Fruit fly (Drosophila melanogaster): ENCODE data around the gene rsh.

rsh gene

DNA sequence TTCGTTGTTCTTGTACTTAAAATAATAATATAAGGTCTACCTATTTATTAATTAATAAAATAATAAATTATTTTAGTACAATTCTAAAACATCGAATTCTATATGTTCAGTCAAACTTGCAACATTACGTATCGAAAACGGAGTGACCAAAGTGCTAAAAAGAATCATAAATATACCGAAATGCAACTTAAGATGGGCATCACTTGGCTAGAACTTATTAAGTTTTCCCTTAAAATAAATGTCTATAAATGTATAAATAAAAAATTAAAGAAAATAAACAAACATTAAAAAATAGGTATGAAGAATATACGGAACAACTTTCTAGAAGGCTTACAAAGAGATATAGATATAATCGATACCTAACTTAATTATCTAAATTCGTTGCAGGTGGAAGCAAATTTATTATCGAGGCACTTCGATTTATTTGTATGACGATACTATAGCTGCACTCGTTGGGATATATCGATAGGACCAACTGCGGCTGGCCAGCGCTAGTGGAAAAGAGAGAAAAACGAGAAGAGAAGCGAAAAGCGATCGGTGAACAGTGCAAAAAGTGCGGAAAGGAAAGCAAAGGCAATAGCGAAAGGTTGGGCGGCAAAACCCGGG, 102.3 kb downstream of the rsh start, which contains the start of gene lic (continued):
- TF ChIP-seq Gug (GFP tag; IDR thresholded peaks at IDR 0.05): no peak
- no peak for TF ChIP-seq CG15479 (GFP tag; optimal IDR thresholded peaks at IDR 0.05)
- TF ChIP-seq CG13775 (GFP tag; optimal IDR thresholded peaks at IDR 0.05): no peak
- no peak for TF ChIP-seq bab2 (GFP tag; optimal IDR thresholded peaks at IDR 0.05)
- TF ChIP-seq sug (tag; optimal IDR thresholded peaks at IDR 0.05): no peak
- peak; percentile 86 for TF ChIP-seq Dref (GFP tag; IDR thresholded peaks at IDR 0.05)
- TF ChIP-seq stwl (tag; optimal IDR thresholded peaks at IDR 0.05): peak; percentile 98
- no peak for TF ChIP-seq CG12659 (GFP tag; optimal IDR thresholded peaks at IDR 0.05)
- TF ChIP-seq CG15269 (tag; optimal IDR thresholded peaks at IDR 0.05): no peak
- TF ChIP-seq sr (GFP tag; IDR thresholded peaks at IDR 0.05): no peak
- no peak for TF ChIP-seq CG34422 (GFP tag; IDR thresholded peaks at IDR 0.05)
- peak; percentile 63 for TF ChIP-seq Doc3 (GFP tag; IDR thresholded peaks at IDR 0.05; ENCODE audit: partially characterized antibody)
- TF ChIP-seq Hr78 (GFP tag; optimal IDR thresholded peaks at IDR 0.05): no peak
- no peak for TF ChIP-seq Tbp (GFP tag; optimal IDR thresholded peaks at IDR 0.05)
- TF ChIP-seq Six4 (GFP tag; optimal IDR thresholded peaks at IDR 0.05): no peak
- TF ChIP-seq HLH3B (GFP tag; IDR thresholded peaks at IDR 0.05): no peak
- TF ChIP-seq CG9932 (GFP tag; IDR thresholded peaks at IDR 0.05): no peak
- peak; percentile 89 for TF ChIP-seq bbx (GFP tag; IDR thresholded peaks at IDR 0.05; ENCODE audit: partially characterized antibody)
- no peak for TF ChIP-seq Dek (tag; optimal IDR thresholded peaks at IDR 0.05)
- TF ChIP-seq dysf (GFP tag; IDR thresholded peaks at IDR 0.05): no peak
- TF ChIP-seq Dfd (GFP tag; optimal IDR thresholded peaks at IDR 0.05): no peak
- peak; percentile 64 for TF ChIP-seq hbn (GFP tag; IDR thresholded peaks at IDR 0.05; ENCODE audit: partially characterized antibody)
- TF ChIP-seq Rfx (GFP tag; IDR thresholded peaks at IDR 0.05): no peak
- TF ChIP-seq CG4328 (GFP tag; optimal IDR thresholded peaks at IDR 0.05): no peak
- peak; percentile 82 for TF ChIP-seq CG34224 (GFP tag; IDR thresholded peaks at IDR 0.05; ENCODE audit: partially characterized antibody)
- TF ChIP-seq toy (GFP tag; IDR thresholded peaks at IDR 0.05): no peak
- no peak for TF ChIP-seq CG12942 (GFP tag; optimal IDR thresholded peaks at IDR 0.05)
- TF ChIP-seq jigr1 (GFP tag; IDR thresholded peaks at IDR 0.05): no peak
- TF ChIP-seq CG9876 (GFP tag; optimal IDR thresholded peaks at IDR 0.05): no peak
- TF ChIP-seq CTCF (GFP tag; optimal IDR thresholded peaks at IDR 0.05): no peak
- no peak for TF ChIP-seq CG13123 (GFP tag; optimal IDR thresholded peaks at IDR 0.05)
- TF ChIP-seq Sry-δ (GFP tag; optimal IDR thresholded peaks at IDR 0.05): peak; percentile 81
- TF ChIP-seq p53 (GFP tag; optimal IDR thresholded peaks at IDR 0.05): no peak
- TF ChIP-seq CG17328 (GFP tag; IDR thresholded peaks at IDR 0.05): no peak
- no peak for TF ChIP-seq CG14441 (GFP tag; IDR thresholded peaks at IDR 0.05)
- no peak for TF ChIP-seq CG6854 (GFP tag; optimal IDR thresholded peaks at IDR 0.05)
- peak; percentile 35; the same call in 1 of the 2 replicates for TF ChIP-seq CG6272 (GFP tag; IDR thresholded peaks at IDR 0.05)
- TF ChIP-seq mam (GFP tag; optimal IDR thresholded peaks at IDR 0.05): no peak
- no peak for TF ChIP-seq Dip2 (GFP tag; IDR thresholded peaks at IDR 0.05)
- TF ChIP-seq CG7745 (tag; optimal IDR thresholded peaks at IDR 0.05): no peak
- TF ChIP-seq CG12236 (GFP tag; optimal IDR thresholded peaks at IDR 0.05): no peak
- peak; percentile 82 for TF ChIP-seq tna (GFP tag; IDR thresholded peaks at IDR 0.05; ENCODE audit: partially characterized antibody)
- no peak for TF ChIP-seq gro (GFP tag; optimal IDR thresholded peaks at IDR 0.05)
- TF ChIP-seq fru (optimal IDR thresholded peaks at IDR 0.05): no peak
- TF ChIP-seq CG31365 (tag; optimal IDR thresholded peaks at IDR 0.05): no peak
- TF ChIP-seq so (GFP tag; IDR thresholded peaks at IDR 0.05): no peak
- no peak for TF ChIP-seq wek (GFP tag; optimal IDR thresholded peaks at IDR 0.05)
- no peak for TF ChIP-seq CG32532 (GFP tag; IDR thresholded peaks at IDR 0.05)
- TF ChIP-seq CG7357 (GFP tag; IDR thresholded peaks at IDR 0.05): no peak
- TF ChIP-seq MTF-1 (GFP tag; optimal IDR thresholded peaks at IDR 0.05; ENCODE audit: borderline replicate concordance): no peak
- no peak for TF ChIP-seq CG16815 (GFP tag; optimal IDR thresholded peaks at IDR 0.05)
- TF ChIP-seq CG32772 (GFP tag; IDR thresholded peaks at IDR 0.05): no peak
